Fruit fly (Drosophila melanogaster) whole organism, embryonic: Measurements from ENCODE around the gene nxf2.

Experiments
- ATbp ChIP-seq: fragments of 200-800 bp; sonication (Bioruptor generic); optimal IDR thresholded peaks from 2 replicates; lab custom pipeline; 2017; ENCODE audit warnings: missing biosample characterization, mild to moderate bottlenecking, missing genetic modification characterization, missing genetic modification reagents
- Antp ChIP-seq: fragments of 200-800 bp; sonication (Bioruptor generic); optimal IDR thresholded peaks from 3 replicates; lab custom pipeline; 2016; ENCODE audit warnings: missing biosample characterization, missing genetic modification characterization
- Bteb2 ChIP-seq: fragments of 200-800 bp; sonication (Bioruptor generic); optimal IDR thresholded peaks from 2 replicates; lab custom pipeline; 2016; ENCODE audit warnings: missing biosample characterization, missing genetic modification characterization
- CG1024 ChIP-seq: fragments of 200-800 bp; sonication (Bioruptor generic); IDR thresholded peaks from 2 replicates; pipeline ENCODE4 v1.3.6; 2022; ENCODE audit warnings: missing biosample characterization, missing genetic modification characterization
- CG10274 ChIP-seq: fragments of 200-800 bp; sonication (Bioruptor generic); optimal IDR thresholded peaks from 3 replicates; lab custom pipeline; 2017; ENCODE audit warnings: missing biosample characterization, mild to moderate bottlenecking, missing genetic modification characterization
- CG11247 ChIP-seq: fragments of 200-800 bp; sonication (Bioruptor generic); IDR thresholded peaks from 2 replicates; pipeline ENCODE4 v1.3.6; 2022; ENCODE audit warnings: missing biosample characterization, missing genetic modification characterization
- CG12659 ChIP-seq: fragments of 200-800 bp; sonication (Bioruptor generic); optimal IDR thresholded peaks from 3 replicates; lab custom pipeline; 2017; ENCODE audit warnings: mild to moderate bottlenecking, missing biosample characterization, missing genetic modification reagents, missing genetic modification characterization
- CG14441 ChIP-seq: fragments of 200-800 bp; sonication (Bioruptor generic); IDR thresholded peaks from 2 replicates; pipeline ENCODE4 v1.3.6; 2022; ENCODE audit warnings: missing biosample characterization, missing genetic modification characterization
- CG15073 ChIP-seq: fragments of 200-800 bp; sonication (Bioruptor generic); optimal IDR thresholded peaks from 2 replicates; lab custom pipeline; 2016; ENCODE audit warnings: missing biosample characterization, missing genetic modification characterization
- CG15479 ChIP-seq: fragments of 200-800 bp; sonication (Bioruptor generic); optimal IDR thresholded peaks from 3 replicates; lab custom pipeline; 2019; ENCODE audit warnings: missing biosample characterization, mild to moderate bottlenecking, missing genetic modification characterization, moderate library complexity
- CG15514 ChIP-seq: fragments of 200-800 bp; sonication (Bioruptor generic); optimal IDR thresholded peaks from 3 replicates; lab custom pipeline; 2017; ENCODE audit warnings: missing biosample characterization, missing genetic modification characterization, mild to moderate bottlenecking, moderate library complexity, missing genetic modification reagents
- CG17568 ChIP-seq: fragments of 200-800 bp; sonication (Bioruptor generic); optimal IDR thresholded peaks from 2 replicates; lab custom pipeline; 2018; ENCODE audit warnings: missing biosample characterization, mild to moderate bottlenecking, missing genetic modification characterization, moderate library complexity
- CG18262 ChIP-seq: fragments of 200-800 bp; optimal IDR thresholded peaks from 3 replicates; lab custom pipeline; 2019; ENCODE audit warnings: missing biosample characterization, mild to moderate bottlenecking, missing genetic modification characterization, moderate library complexity
- CG1832 ChIP-seq: fragments of 200-800 bp; sonication (Bioruptor generic); optimal IDR thresholded peaks from 2 replicates; lab custom pipeline; 2017; ENCODE audit warnings: missing biosample characterization, mild to moderate bottlenecking, missing genetic modification characterization, inconsistent platforms
- CG2116 ChIP-seq: fragments of 200-800 bp; sonication (Bioruptor generic); optimal IDR thresholded peaks from 3 replicates; lab custom pipeline; 2018; ENCODE audit warnings: missing biosample characterization, mild to moderate bottlenecking, missing genetic modification characterization
- CG2889 ChIP-seq: fragments of 200-800 bp; sonication (Bioruptor generic); IDR thresholded peaks from 3 replicates; pipeline ENCODE4 v1.3.6; 2022; ENCODE audit warnings: missing biosample characterization, missing genetic modification characterization
- CG33213 ChIP-seq: fragments of 200-800 bp; sonication (Bioruptor generic); optimal IDR thresholded peaks from 3 replicates; lab custom pipeline; 2016; ENCODE audit warnings: missing biosample characterization, missing genetic modification characterization
- CG4707 ChIP-seq: fragments of 200-800 bp; sonication (Bioruptor generic); optimal IDR thresholded peaks from 2 replicates; lab custom pipeline; 2018; ENCODE audit warnings: missing biosample characterization, mild to moderate bottlenecking, missing genetic modification characterization, moderate library complexity
- CG6654 ChIP-seq: fragments of 200-800 bp; sonication (Bioruptor generic); optimal IDR thresholded peaks from 2 replicates; lab custom pipeline; 2017; ENCODE audit warnings: missing biosample characterization, mild to moderate bottlenecking, missing genetic modification characterization
- CG7963 ChIP-seq: fragments of 200-800 bp; sonication (Bioruptor generic); IDR thresholded peaks from 3 replicates; pipeline ENCODE4 v1.3.6; 2022; ENCODE audit warnings: missing biosample characterization, missing genetic modification characterization; ENCODE audit not compliant: partially characterized antibody
- CG7987 ChIP-seq: fragments of 200-800 bp; sonication (Bioruptor generic); optimal IDR thresholded peaks from 2 replicates; lab custom pipeline; 2018; ENCODE audit warnings: missing biosample characterization, mild to moderate bottlenecking, missing genetic modification characterization, moderate library complexity
- CG9797 ChIP-seq: fragments of 200-800 bp; sonication (Bioruptor generic); optimal IDR thresholded peaks from 3 replicates; lab custom pipeline; 2018; ENCODE audit warnings: missing biosample characterization, mild to moderate bottlenecking, missing genetic modification characterization
- Camta ChIP-seq: fragments of 200-800 bp; sonication (Bioruptor generic); optimal IDR thresholded peaks from 2 replicates; lab custom pipeline; 2016; ENCODE audit warnings: missing biosample characterization, missing genetic modification characterization
- Drgx ChIP-seq: fragments of 200-800 bp; sonication (Bioruptor generic); IDR thresholded peaks from 2 replicates; pipeline ENCODE4 v1.3.6; 2022; ENCODE audit warnings: missing biosample characterization, missing genetic modification characterization
- GATAe ChIP-seq: fragments of 200-800 bp; sonication (Bioruptor generic); conservative IDR thresholded peaks from 2 replicates; pipeline ENCODE4 v1.3.6; 2022; ENCODE audit warnings: missing biosample characterization, missing genetic modification characterization
- H2.0 ChIP-seq: fragments of 200-800 bp; sonication (Bioruptor generic); IDR thresholded peaks from 2 replicates; pipeline ENCODE4 v1.3.6; 2022; ENCODE audit warnings: missing biosample characterization, missing genetic modification characterization
- Hey ChIP-seq: fragments of 200-800 bp; sonication (Bioruptor generic); optimal IDR thresholded peaks from 3 replicates; lab custom pipeline; 2018; ENCODE audit warnings: missing biosample characterization, mild to moderate bottlenecking, missing genetic modification characterization
- Hr51 ChIP-seq, 2 experiments: fragments of 200-800 bp; sonication (Bioruptor generic); optimal IDR thresholded peaks; 2 replicates in 1 of 2; 3 replicates in 1 of 2; lab custom pipeline; 2016 to 2018; ENCODE audit warnings: missing biosample characterization in 2 of 2, missing genetic modification characterization in 2 of 2, mild to moderate bottlenecking in 1 of 2, moderate library complexity in 1 of 2
- Lim3 ChIP-seq: fragments of 200-800 bp; sonication (Bioruptor generic); IDR thresholded peaks from 2 replicates; pipeline ENCODE4 v1.3.6; 2022; ENCODE audit warnings: missing biosample characterization, missing genetic modification characterization
- MBD-R2 ChIP-seq: fragments of 200-800 bp; sonication (Bioruptor generic); IDR thresholded peaks from 2 replicates; pipeline ENCODE4 v1.3.6; 2022; ENCODE audit warnings: missing biosample characterization, missing genetic modification characterization
- NC2β ChIP-seq: fragments of 200-800 bp; sonication (Bioruptor generic); optimal IDR thresholded peaks from 2 replicates; lab custom pipeline; 2016; ENCODE audit warnings: missing biosample characterization, missing genetic modification characterization
- NfI ChIP-seq: fragments of 200-800 bp; sonication (Bioruptor generic); optimal IDR thresholded peaks from 3 replicates; lab custom pipeline; 2018; ENCODE audit warnings: missing biosample characterization, mild to moderate bottlenecking, missing genetic modification characterization, moderate library complexity
- Six4 ChIP-seq: fragments of 200-800 bp; sonication (Bioruptor generic); optimal IDR thresholded peaks from 2 replicates; lab custom pipeline; 2016; ENCODE audit warnings: missing biosample characterization, missing genetic modification characterization
- Ssrp ChIP-seq: fragments of 200-800 bp; sonication (Bioruptor generic); optimal IDR thresholded peaks from 2 replicates; lab custom pipeline; 2018; ENCODE audit warnings: missing biosample characterization, mild to moderate bottlenecking, missing genetic modification characterization, moderate library complexity
- Stat92E ChIP-seq, 3 experiments: fragments of >200 bp in 2 of 3; fragments of 200-800 bp in 1 of 3; sonication (Bioruptor generic) in 1 of 3; optimal IDR thresholded peaks; 2 replicates each; lab custom pipeline; 2017 to 2019; ENCODE audit warnings: missing biosample characterization in 3 of 3, missing genetic modification characterization in 3 of 3, mild to moderate bottlenecking in 1 of 3, moderate library complexity in 1 of 3
- abd-A ChIP-seq: fragments of 200-800 bp; sonication (Bioruptor generic); optimal IDR thresholded peaks from 3 replicates; lab custom pipeline; 2019; ENCODE audit warnings: missing biosample characterization, mild to moderate bottlenecking, missing genetic modification characterization, moderate library complexity
- ap ChIP-seq: fragments of 200-800 bp; sonication (Bioruptor generic); IDR thresholded peaks from 2 replicates; pipeline ENCODE4 v1.3.6; 2022; ENCODE audit warnings: missing biosample characterization, missing genetic modification characterization
- ci ChIP-seq: fragments of 200-800 bp; sonication (Bioruptor generic); IDR thresholded peaks from 3 replicates; pipeline ENCODE4 v1.3.6; 2022; ENCODE audit warnings: missing biosample characterization, missing genetic modification characterization
- dan ChIP-seq: fragments of 200-800 bp; sonication (Bioruptor generic); IDR thresholded peaks from 2 replicates; pipeline ENCODE4 v1.3.6; 2022; ENCODE audit warnings: missing biosample characterization, missing genetic modification characterization
- mld ChIP-seq: fragments of 200-800 bp; sonication (Bioruptor generic); IDR thresholded peaks from 3 replicates; pipeline ENCODE4 v1.3.6; 2022; ENCODE audit warnings: missing biosample characterization, missing genetic modification characterization; ENCODE audit not compliant: partially characterized antibody
- nau ChIP-seq: fragments of 200-800 bp; sonication (Bioruptor generic); optimal IDR thresholded peaks from 3 replicates; lab custom pipeline; 2017; ENCODE audit warnings: missing biosample characterization, mild to moderate bottlenecking, missing genetic modification characterization, missing genetic modification reagents
- pan ChIP-seq, 4 experiments: fragments of >200 bp in 3 of 4; fragments of 200-800 bp in 1 of 4; sonication (Bioruptor generic) in 1 of 4; optimal IDR thresholded peaks in 3 of 4; IDR thresholded peaks in 1 of 4; 2 replicates each; pipeline versions ENCODE4 v1.3.6 to Lab custom; 2017 to 2022; ENCODE audit warnings: missing biosample characterization in 2 of 4, missing genetic modification characterization in 2 of 4, mixed read lengths in 1 of 4
- run ChIP-seq: fragments of 200-800 bp; sonication (Bioruptor generic); optimal IDR thresholded peaks from 3 replicates; lab custom pipeline; 2018; ENCODE audit warnings: missing biosample characterization, mild to moderate bottlenecking, missing genetic modification characterization
- slbo ChIP-seq: fragments of 200-800 bp; sonication (Bioruptor generic); IDR thresholded peaks from 2 replicates; pipeline ENCODE4 v1.3.6; 2022; ENCODE audit warnings: missing biosample characterization, missing genetic modification characterization
- sqz ChIP-seq: fragments of 200-800 bp; sonication (Bioruptor generic); optimal IDR thresholded peaks from 3 replicates; lab custom pipeline; 2018; ENCODE audit warnings: missing biosample characterization, mild to moderate bottlenecking, missing genetic modification characterization
- sr ChIP-seq: fragments of 200-800 bp; sonication (Bioruptor generic); IDR thresholded peaks from 3 replicates; pipeline ENCODE4 v1.3.6; 2022; ENCODE audit warnings: missing biosample characterization, missing genetic modification characterization
- stwl ChIP-seq: fragments of 200-800 bp; sonication (Bioruptor generic); optimal IDR thresholded peaks from 3 replicates; lab custom pipeline; 2018; ENCODE audit warnings: missing biosample characterization, mild to moderate bottlenecking, missing genetic modification characterization, moderate library complexity
- tll ChIP-seq, 2 experiments: fragments of 200-800 bp in 1 of 2; fragments of >200 bp in 1 of 2; sonication (Bioruptor generic) in 1 of 2; optimal IDR thresholded peaks; 2 replicates each; lab custom pipeline; 2017 to 2019; ENCODE audit warnings: missing biosample characterization in 2 of 2, missing genetic modification characterization in 2 of 2, mild to moderate bottlenecking in 1 of 2, moderate library complexity in 1 of 2
- vvl ChIP-seq: fragments of 200-800 bp; sonication (Bioruptor generic); IDR thresholded peaks from 2 replicates; pipeline ENCODE4 v1.3.6; 2022; ENCODE audit warnings: missing biosample characterization, missing genetic modification characterization
- zfh1 ChIP-seq: fragments of 200-800 bp; sonication (Bioruptor generic); IDR thresholded peaks from 3 replicates; pipeline ENCODE4 v1.3.6; 2022; ENCODE audit warnings: missing biosample characterization, missing genetic modification characterization

Gene nxf2

dm6 chr3L:16566093-16566492 is 14.0 kb downstream of the nxf2 start (continued):
- TF ChIP-seq ATbp = no peak
- TF ChIP-seq CG6654 (GFP tag; lab: Kevin White, UChicago) = no peak
- TF ChIP-seq Camta (GFP tag; lab: Kevin White, UChicago) = no peak
- no peak for TF ChIP-seq abd-A (tag; lab: Kevin White, UChicago)
- TF ChIP-seq nau (GFP tag; lab: Kevin White, UChicago) = no peak
- TF ChIP-seq run (tag; lab: Kevin White, UChicago) = no peak
- TF ChIP-seq dan (GFP tag; lab: Robert Waterston, UW) = no peak
- TF ChIP-seq CG9797 = no peak
- no peak for TF ChIP-seq CG2889 (GFP tag; lab: Robert Waterston, UW)
- 0 out of 2 replicates have a peak, but pooled peaks have one; percentile 11 for TF ChIP-seq H2.0
- TF ChIP-seq tll (GFP tag; optimal IDR thresholded peaks at IDR 0.05; lab: Kevin White, UChicago) = no peak
- TF ChIP-seq CG15514 = no peak
- TF ChIP-seq slbo (GFP tag; lab: Robert Waterston, UW) = no peak
- TF ChIP-seq MBD-R2 (GFP tag; lab: Robert Waterston, UW) = no peak
- no peak for TF ChIP-seq CG14441 (GFP tag; lab: Robert Waterston, UW)
- no peak for TF ChIP-seq pan (optimal IDR thresholded peaks at IDR 0.05; lab: Kevin White, UChicago)
- TF ChIP-seq pan (GFP tag; optimal IDR thresholded peaks at IDR 0.05 in 1 of 2, IDR thresholded peaks at IDR 0.05 in 1 of 2) = peak in 1 of 2 experiments; percentile 25
- TF ChIP-seq Lim3 (GFP tag; lab: Robert Waterston, UW) = no peak
- TF ChIP-seq NfI (GFP tag; lab: Kevin White, UChicago) = no peak
- peak; percentile 31; the same call in 1 of the 3 replicates for TF ChIP-seq ci
- no peak for TF ChIP-seq CG10274 (GFP tag; lab: Kevin White, UChicago)
- no peak for TF ChIP-seq CG11247 (GFP tag; lab: Robert Waterston, UW)
- no peak for TF ChIP-seq mld (GFP tag; lab: Robert Waterston, UW)
- TF ChIP-seq CG12659 (GFP tag; lab: Kevin White, UChicago) = no peak
- no peak for TF ChIP-seq Drgx
- no peak for TF ChIP-seq CG15073 (GFP tag; lab: Kevin White, UChicago)
- TF ChIP-seq CG7987 (GFP tag; lab: Kevin White, UChicago) = no peak
- no peak for TF ChIP-seq sr (GFP tag; lab: Robert Waterston, UW)
- TF ChIP-seq CG2116 (GFP tag; lab: Kevin White, UChicago) = no peak
- TF ChIP-seq Antp = no peak
- TF ChIP-seq vvl (GFP tag; lab: Robert Waterston, UW) = no peak
- no peak; the same call in 2 of the 3 replicates for TF ChIP-seq zfh1 (GFP tag; lab: Robert Waterston, UW)
- no peak for TF ChIP-seq CG1024 (GFP tag; lab: Robert Waterston, UW)
- TF ChIP-seq Ssrp (tag; lab: Kevin White, UChicago) = no peak
- no peak for TF ChIP-seq Six4
- TF ChIP-seq Hey (tag; lab: Kevin White, UChicago) = no peak
- no peak for TF ChIP-seq GATAe (GFP tag; lab: Robert Waterston, UW)
- peak in 1 of 2 experiments; percentile 32 for TF ChIP-seq Hr51 (GFP tag; optimal IDR thresholded peaks at IDR 0.05; lab: Kevin White, UChicago)
- TF ChIP-seq Bteb2 (GFP tag; lab: Kevin White, UChicago) = no peak
- TF ChIP-seq CG18262 (tag; lab: Kevin White, UChicago) = no peak
- TF ChIP-seq NC2β (GFP tag; lab: Kevin White, UChicago) = no peak
- no peak for TF ChIP-seq CG15479 (GFP tag; lab: Kevin White, UChicago)
- no peak for TF ChIP-seq CG7963 (GFP tag; lab: Robert Waterston, UW)
- no peak for TF ChIP-seq CG1832 (GFP tag; lab: Kevin White, UChicago)
- TF ChIP-seq CG33213 (GFP tag; lab: Kevin White, UChicago) = no peak
- no peak for TF ChIP-seq stwl
- TF ChIP-seq Stat92E (GFP tag; optimal IDR thresholded peaks at IDR 0.05; lab: Kevin White, UChicago) = no peak
- no peak for TF ChIP-seq CG17568 (GFP tag; lab: Kevin White, UChicago)
- TF ChIP-seq sqz (GFP tag; lab: Kevin White, UChicago) = no peak
- no peak for TF ChIP-seq CG4707 (GFP tag; lab: Kevin White, UChicago)
- no peak for TF ChIP-seq ap
